Worm (Caenorhabditis elegans) whole organism, late embryonic: ENCODE data around the gene Y50E8A.10.

Experiments used
- C38D4.7 ChIP-seq: fragments of 200-800 bp; sonication (Bioruptor generic); optimal IDR thresholded peaks from 2 replicates; lab custom pipeline; 2018; ENCODE audit warnings: mild to moderate bottlenecking, missing genetic modification characterization, moderate library complexity, missing compliant biosample characterization
- ceh-2 ChIP-seq: sonication (generic microtip); optimal IDR thresholded peaks from 2 replicates; lab custom pipeline; 2016; ENCODE audit warnings: missing genotype, missing genetic modification characterization, missing compliant biosample characterization
- ceh-6 ChIP-seq: fragments of 200-800 bp; sonication (Bioruptor generic); optimal IDR thresholded peaks from 2 replicates; lab custom pipeline; 2018; ENCODE audit warnings: mild to moderate bottlenecking, missing genetic modification characterization, missing compliant biosample characterization
- hlh-6 ChIP-seq: sonication (generic microtip); optimal IDR thresholded peaks from 2 replicates; lab custom pipeline; 2016; ENCODE audit warnings: missing genotype, missing genetic modification characterization, missing compliant biosample characterization
- lim-6 ChIP-seq: sonication (generic microtip); optimal IDR thresholded peaks from 2 replicates; lab custom pipeline; 2016; ENCODE audit warnings: missing genetic modification characterization, missing compliant biosample characterization
- pax-1 ChIP-seq: fragments of 150-350 bp; optimal IDR thresholded peaks from 2 replicates; lab custom pipeline; 2014; ENCODE audit warnings: missing biosample characterization, missing genetic modification characterization
- sox-2 ChIP-seq: fragments of 200-800 bp; sonication (Bioruptor generic); IDR thresholded peaks from 2 replicates; pipeline ENCODE4 v1.3.6; 2022; ENCODE audit warnings: missing genetic modification reagents, missing genetic modification characterization, missing compliant biosample characterization

- TF ChIP-seq sox-2 (GFP tag; lab: Robert Waterston, UW): no peak
- TF ChIP-seq ceh-6: no peak
- no peak for TF ChIP-seq ceh-2 (tag; lab: Kevin White, UChicago)
- no peak for TF ChIP-seq hlh-6 (tag; lab: Kevin White, UChicago)
- no peak for TF ChIP-seq pax-1 (tag; lab: Kevin White, UChicago)
- TF ChIP-seq lim-6 (tag; lab: Kevin White, UChicago): no peak
- TF ChIP-seq C38D4.7 (GFP tag; lab: Kevin White, UChicago): no peak
These were observed 45.5 kb upstream of the Y50E8A.10 start, which contains the start of gene unc-61 for ce11 chrV:14734187-14734765.
